Fruit fly (Drosophila melanogaster): Measurements from ENCODE around the gene Tom20.

The Tom20 gene

dm6 chr3L:20000878-20001640, 615 bp downstream of the Tom20 start:
- peak; percentile 44 for TF ChIP-seq pzg (GFP tag; optimal IDR thresholded peaks at IDR 0.05)
- peak; percentile 37 for TF ChIP-seq stwl (tag; optimal IDR thresholded peaks at IDR 0.05)
- peak; percentile 62 for TF ChIP-seq CG4617 (GFP tag; optimal IDR thresholded peaks at IDR 0.05; ENCODE audit: borderline replicate concordance)
- peak; percentile 97 for TF ChIP-seq pfk (GFP tag; optimal IDR thresholded peaks at IDR 0.05)
- TF ChIP-seq ranshi (GFP tag; IDR thresholded peaks at IDR 0.05), result no peak
- no peak for TF ChIP-seq TFAM (GFP tag; optimal IDR thresholded peaks at IDR 0.05)
- peak; percentile 99 for TF ChIP-seq CG1603 (tag; optimal IDR thresholded peaks at IDR 0.05)
- no peak for TF ChIP-seq CG10543 (GFP tag; optimal IDR thresholded peaks at IDR 0.05)
- peak; percentile 92 for TF ChIP-seq CG1024 (GFP tag; IDR thresholded peaks at IDR 0.05)
- TF ChIP-seq Sry-δ (GFP tag; optimal IDR thresholded peaks at IDR 0.05), result peak; percentile 23
- TF ChIP-seq trem (tag; optimal IDR thresholded peaks at IDR 0.05), result peak; percentile 18
- no peak for TF ChIP-seq CG17186 (GFP tag; optimal IDR thresholded peaks at IDR 0.05)
- TF ChIP-seq CG8478 (optimal IDR thresholded peaks at IDR 0.05), result no peak
- TF ChIP-seq gt (GFP tag; IDR thresholded peaks at IDR 0.05), result no peak
- TF ChIP-seq vvl (GFP tag; IDR thresholded peaks at IDR 0.05), result peak; percentile 18; the same call in 1 of the 2 replicates
- peak; percentile 49; the same call in 1 of the 3 replicates for TF ChIP-seq jigr1 (GFP tag; IDR thresholded peaks at IDR 0.05)
- peak; percentile 94 for TF ChIP-seq onecut (GFP tag; IDR thresholded peaks at IDR 0.05)
- no peak for TF ChIP-seq ewg (GFP tag; optimal IDR thresholded peaks at IDR 0.05)
- no peak for TF ChIP-seq cwo (GFP tag; optimal IDR thresholded peaks at IDR 0.05)
- TF ChIP-seq klu (GFP tag; IDR thresholded peaks at IDR 0.05), result no peak
- no peak for TF ChIP-seq nau (GFP tag; optimal IDR thresholded peaks at IDR 0.05)
- no peak for TF ChIP-seq bsh (GFP tag; optimal IDR thresholded peaks at IDR 0.05)
- TF ChIP-seq CG13624 (GFP tag; optimal IDR thresholded peaks at IDR 0.05), result no peak
- TF ChIP-seq row (GFP tag; IDR thresholded peaks at IDR 0.05), result peak; percentile 55
- TF ChIP-seq Ptx1 (GFP tag; IDR thresholded peaks at IDR 0.05), result no peak
- TF ChIP-seq Dll (GFP tag; IDR thresholded peaks at IDR 0.05; ENCODE audit: partially characterized antibody), result peak; percentile 47; the same call in 2 of the 4 replicates
- no peak for TF ChIP-seq bigmax (GFP tag; optimal IDR thresholded peaks at IDR 0.05)
- 0 out of 2 replicates have a peak, but pooled peaks have one; percentile 13 for TF ChIP-seq Scr (GFP tag; IDR thresholded peaks at IDR 0.05; ENCODE audit: partially characterized antibody)
- peak; percentile 89 for TF ChIP-seq MESR4 (GFP tag; optimal IDR thresholded peaks at IDR 0.05)
- TF ChIP-seq ken (GFP tag; IDR thresholded peaks at IDR 0.05), result no peak
- no peak for TF ChIP-seq sens (GFP tag)
- peak; percentile 11 for TF ChIP-seq CG33557 (GFP tag; optimal IDR thresholded peaks at IDR 0.05)
- peak; percentile 58 for TF ChIP-seq CG17802 (tag; optimal IDR thresholded peaks at IDR 0.05)
- no peak for TF ChIP-seq CG7372 (GFP tag; IDR thresholded peaks at IDR 0.05)
- no peak for TF ChIP-seq sima (GFP tag; optimal IDR thresholded peaks at IDR 0.05)
- peak; percentile 38; the same call in 1 of the 2 replicates for TF ChIP-seq MBD-R2 (GFP tag; IDR thresholded peaks at IDR 0.05)
- TF ChIP-seq ttk (GFP tag; IDR thresholded peaks at IDR 0.05), result no peak
- no peak for TF ChIP-seq sqz (GFP tag; optimal IDR thresholded peaks at IDR 0.05)
- TF ChIP-seq dmrt11E (tag; optimal IDR thresholded peaks at IDR 0.05), result no peak
- peak; percentile 17 for TF ChIP-seq CG14710 (tag; optimal IDR thresholded peaks at IDR 0.05)
- TF ChIP-seq trh (GFP tag; optimal IDR thresholded peaks at IDR 0.05), result no peak
- TF ChIP-seq CG6683 (GFP tag; optimal IDR thresholded peaks at IDR 0.05), result no peak
- no peak for TF ChIP-seq tin (GFP tag; optimal IDR thresholded peaks at IDR 0.05)
- no peak for TF ChIP-seq Hr78 (GFP tag; optimal IDR thresholded peaks at IDR 0.05)
- TF ChIP-seq Dref (GFP tag; IDR thresholded peaks at IDR 0.05), result peak; percentile 66
- peak in 1 of 2 experiments; percentile 91 for TF ChIP-seq Pdp1 (GFP tag; optimal IDR thresholded peaks at IDR 0.05)
- TF ChIP-seq Med (GFP tag), result peak; percentile 70
- no peak for TF ChIP-seq Gug (GFP tag; IDR thresholded peaks at IDR 0.05)
- TF ChIP-seq BEAF-32 (GFP tag; optimal IDR thresholded peaks at IDR 0.05), result peak; percentile 40
